Worm (Caenorhabditis elegans): ENCODE data around the gene Y45F3A.9.

Gene Y45F3A.9

ce11 chrIII:10612333-10612732 is 17.4 kb upstream of the Y45F3A.9 start, which contains the start of gene Y39A1A.24:
TSS of gene Y39A1A.24 (plus strand) at chrIII:10612633.
- TF ChIP-seq unc-62 (GFP tag; optimal IDR thresholded peaks at IDR 0.05) = no peak

ce11 chrIII:10608161-10608560 is 13.2 kb upstream of the Y45F3A.9 start:
- TF ChIP-seq unc-62 (GFP tag; optimal IDR thresholded peaks at IDR 0.05) = no peak

- TF ChIP-seq unc-62 (GFP tag; optimal IDR thresholded peaks at IDR 0.05) = no peak
These were observed 10.1 kb upstream of the Y45F3A.9 start, which contains the start of gene rabx-5 for ce11 chrIII:10605049-10605448. TSS of gene rabx-5 (plus strand) at chrIII:10605349.

- no peak for TF ChIP-seq unc-62 (GFP tag; optimal IDR thresholded peaks at IDR 0.05)
These were observed 9.4 kb upstream of the Y45F3A.9 start for ce11 chrIII:10604325-10604724.

- TF ChIP-seq unc-62 (GFP tag; optimal IDR thresholded peaks at IDR 0.05) = no peak
These were observed 8.3 kb upstream of the Y45F3A.9 start, which contains the start of gene Y39A1A.2 for ce11 chrIII:10603248-10603647. TSS of gene Y39A1A.2 (minus strand) at chrIII:10603566.

ce11 chrIII:10600894-10601293 is 5.9 kb upstream of the Y45F3A.9 start:
- TF ChIP-seq unc-62 (GFP tag; optimal IDR thresholded peaks at IDR 0.05) = no peak

- TF ChIP-seq unc-62 (GFP tag; optimal IDR thresholded peaks at IDR 0.05) = no peak
These were observed 5.2 kb upstream of the Y45F3A.9 start, which contains the start of gene epg-6 for ce11 chrIII:10600138-10600626. TSS of gene epg-6 (minus strand) at chrIII:10600188.

ce11 chrIII:10599699-10600098 is 4.7 kb upstream of the Y45F3A.9 start:
- TF ChIP-seq unc-62 (GFP tag; optimal IDR thresholded peaks at IDR 0.05) = no peak

- no peak for TF ChIP-seq unc-62 (GFP tag; optimal IDR thresholded peaks at IDR 0.05)
These were observed 1.4 kb upstream of the Y45F3A.9 start, which contains the start of gene Y39A1A.3 for ce11 chrIII:10596387-10596786. TSS of gene Y39A1A.3 (minus strand) at chrIII:10596487.

- TF ChIP-seq unc-62 (GFP tag; optimal IDR thresholded peaks at IDR 0.05) = no peak
These were observed 2.2 kb downstream of the Y45F3A.9 start, which contains the start of gene Y45F3A.8 for ce11 chrIII:10592729-10593128. TSS of gene Y45F3A.8 (minus strand) at chrIII:10592829.

ce11 chrIII:10592074-10592473 is 2.9 kb downstream of the Y45F3A.9 start:
- no peak for TF ChIP-seq unc-62 (GFP tag; optimal IDR thresholded peaks at IDR 0.05)

- no peak for TF ChIP-seq unc-62 (GFP tag; optimal IDR thresholded peaks at IDR 0.05)
These were observed 8.7 kb downstream of the Y45F3A.9 start, which contains the start of gene Y45F3A.5 for ce11 chrIII:10586243-10586642. TSS of gene Y45F3A.5 (minus strand) at chrIII:10586343.

- no peak for TF ChIP-seq unc-62 (GFP tag; optimal IDR thresholded peaks at IDR 0.05)
These were observed 11.5 kb downstream of the Y45F3A.9 start for ce11 chrIII:10583483-10583882.

- TF ChIP-seq unc-62 (GFP tag; optimal IDR thresholded peaks at IDR 0.05) = no peak
These were observed 14.8 kb downstream of the Y45F3A.9 start for ce11 chrIII:10580206-10580605.

- no peak for TF ChIP-seq unc-62 (GFP tag; optimal IDR thresholded peaks at IDR 0.05)
These were observed 16.1 kb downstream of the Y45F3A.9 start for ce11 chrIII:10578873-10579272.

ce11 chrIII:10577782-10578181 is 17.2 kb downstream of the Y45F3A.9 start:
- no peak for TF ChIP-seq unc-62 (GFP tag; optimal IDR thresholded peaks at IDR 0.05)

- TF ChIP-seq unc-62 (GFP tag; optimal IDR thresholded peaks at IDR 0.05) = no peak
These were observed 19.6 kb downstream of the Y45F3A.9 start, which contains the start of gene Y45F3A.4 for ce11 chrIII:10575320-10575719. TSS of gene Y45F3A.4 (minus strand) at chrIII:10575420.

ce11 chrIII:10569246-10569645 is 25.7 kb downstream of the Y45F3A.9 start:
- no peak for TF ChIP-seq unc-62 (GFP tag; optimal IDR thresholded peaks at IDR 0.05)
